Worm (Caenorhabditis elegans): ENCODE data around the gene Y110A2AL.5.

- TF ChIP-seq snpc-4 (tag; optimal IDR thresholded peaks at IDR 0.05) = no peak
- no peak for TF ChIP-seq alr-1 (tag; optimal IDR thresholded peaks at IDR 0.05)
These were observed 31.8 kb upstream of the Y110A2AL.5 start for ce11 chrII:2832539-2832938.

Measured in whole organism, L2 larva.